Worm (Caenorhabditis elegans): ENCODE measurements around the gene mtx-2.
A peak's percentile ranks its signal among the peaks of the same experiment; 100 is the strongest.

ce11 chrIII:7722999-7723398 is 40.4 kb downstream of the mtx-2 start:
- TF ChIP-seq unc-62 (GFP tag; optimal IDR thresholded peaks at IDR 0.05) (no peak), snpc-4 (tag; optimal IDR thresholded peaks at IDR 0.05) (no peak), nhr-129 (tag; optimal IDR thresholded peaks at IDR 0.05) (peak; percentile 33), ama-1 (optimal IDR thresholded peaks at IDR 0.05) (no peak), ztf-4 (tag; optimal IDR thresholded peaks at IDR 0.05) (peak; percentile 23), fos-1 (tag; optimal IDR thresholded peaks at IDR 0.05) (no peak), nhr-23 (tag; optimal IDR thresholded peaks at IDR 0.05) (no peak), skn-1 (tag; optimal IDR thresholded peaks at IDR 0.05) (no peak), ztf-11 (tag; optimal IDR thresholded peaks at IDR 0.05) (no peak), egl-27 (tag; optimal IDR thresholded peaks at IDR 0.05) (no peak), zag-1 (tag; optimal IDR thresholded peaks at IDR 0.05) (no peak), lin-39 (tag; optimal IDR thresholded peaks at IDR 0.05) (no peak), ZK546.5 (tag; optimal IDR thresholded peaks at IDR 0.05) (no peak), mab-5 (tag; optimal IDR thresholded peaks at IDR 0.05) (no peak)

All from whole organism, L2 larva.